Fruit fly (Drosophila melanogaster): ENCODE measurements around the gene Irk3.
A peak's percentile ranks its signal among the peaks of the same experiment; 100 is the strongest.

Irk3 gene

DNA sequence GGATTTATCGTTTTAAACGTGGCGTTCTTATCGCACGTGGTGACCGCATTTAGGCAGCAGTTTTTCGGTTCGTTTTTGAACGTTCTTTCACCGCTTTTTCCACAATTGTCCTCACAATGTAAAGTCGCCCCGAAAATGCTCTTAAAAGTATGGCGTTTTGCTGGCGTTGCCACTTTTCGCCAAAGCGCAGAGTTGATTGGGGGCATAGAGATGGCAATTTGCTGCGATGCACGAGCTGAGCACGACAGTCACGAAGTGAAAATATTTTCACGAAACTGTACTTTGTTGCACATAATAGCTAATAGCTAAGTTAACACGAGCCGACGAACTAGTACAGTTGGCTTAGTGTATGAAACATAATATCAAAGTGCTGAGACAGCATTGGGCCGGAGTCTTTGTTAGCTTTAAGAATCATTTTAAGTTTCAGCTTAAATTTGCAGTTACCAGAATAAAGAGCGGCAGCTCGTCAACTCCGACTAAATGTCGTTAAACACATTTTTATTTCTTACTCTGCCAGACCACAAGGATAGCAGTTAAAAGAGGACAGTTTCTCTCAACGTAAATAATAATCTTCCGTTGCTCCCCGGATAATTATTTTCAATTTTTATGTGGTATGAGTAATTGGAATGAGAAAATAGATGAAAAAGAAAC lies 24.8 kb downstream of the Irk3 start, which contains the start of gene msl-1 (continued):
- TF ChIP-seq CG8290 (GFP tag; optimal IDR thresholded peaks at IDR 0.05) = no peak
- TF ChIP-seq CG8290 (tag; optimal IDR thresholded peaks at IDR 0.05) = peak in 1 of 2 experiments; percentile 49
- TF ChIP-seq toy (GFP tag; IDR thresholded peaks at IDR 0.05) = no peak
- TF ChIP-seq CG9215 (GFP tag; IDR thresholded peaks at IDR 0.05) = peak; percentile 25; the same call in 1 of the 2 replicates
- TF ChIP-seq CG8089 (GFP tag; optimal IDR thresholded peaks at IDR 0.05) = no peak
- peak; percentile 20 for TF ChIP-seq gro (GFP tag; optimal IDR thresholded peaks at IDR 0.05)
- TF ChIP-seq CG7357 (GFP tag; IDR thresholded peaks at IDR 0.05) = no peak
- TF ChIP-seq CG9932 (GFP tag; IDR thresholded peaks at IDR 0.05) = peak; percentile 91
- peak; percentile 67 for TF ChIP-seq Sin3A (optimal IDR thresholded peaks at IDR 0.05)
- TF ChIP-seq dm (GFP tag; optimal IDR thresholded peaks at IDR 0.05) = peak; percentile 55
- TF ChIP-seq CG7271 (tag; optimal IDR thresholded peaks at IDR 0.05) = no peak
- TF ChIP-seq her (GFP tag; optimal IDR thresholded peaks at IDR 0.05) = no peak
- TF ChIP-seq vvl (GFP tag; IDR thresholded peaks at IDR 0.05) = peak; percentile 48; the same call in 1 of the 2 replicates
- TF ChIP-seq PHDP (tag; optimal IDR thresholded peaks at IDR 0.05) = no peak
- no peak for TF ChIP-seq dmrt99B (tag; optimal IDR thresholded peaks at IDR 0.05)
- TF ChIP-seq CG8924 (tag; optimal IDR thresholded peaks at IDR 0.05) = no peak
- peak; percentile 31 for TF ChIP-seq CG30403 (GFP tag; optimal IDR thresholded peaks at IDR 0.05)
- TF ChIP-seq CG14860 (GFP tag; IDR thresholded peaks at IDR 0.05; ENCODE audit: partially characterized antibody) = peak; percentile 95
- peak; percentile 79 for TF ChIP-seq slbo (GFP tag; IDR thresholded peaks at IDR 0.05)
- TF ChIP-seq CG7928 (GFP tag; optimal IDR thresholded peaks at IDR 0.05) = no peak
- TF ChIP-seq CG1529 (GFP tag; optimal IDR thresholded peaks at IDR 0.05) = no peak
- no peak for TF ChIP-seq grn (GFP tag; optimal IDR thresholded peaks at IDR 0.05)
- TF ChIP-seq CG3407 (GFP tag; optimal IDR thresholded peaks at IDR 0.05) = no peak
- peak; percentile 12 for TF ChIP-seq Atf-2 (GFP tag; optimal IDR thresholded peaks at IDR 0.05)
- TF ChIP-seq CG6791 (GFP tag; IDR thresholded peaks at IDR 0.05; ENCODE audit: partially characterized antibody) = peak; percentile 98
- peak; percentile 40 for TF ChIP-seq NfI (GFP tag; optimal IDR thresholded peaks at IDR 0.05)
- TF ChIP-seq CG2116 (GFP tag; optimal IDR thresholded peaks at IDR 0.05) = peak; percentile 99
- no peak for TF ChIP-seq CG4328 (GFP tag; optimal IDR thresholded peaks at IDR 0.05)
- peak; percentile 55 for TF ChIP-seq lilli (GFP tag; optimal IDR thresholded peaks at IDR 0.05)
- TF ChIP-seq CG18599 (GFP tag; optimal IDR thresholded peaks at IDR 0.05) = no peak
- no peak for TF ChIP-seq gem (tag; optimal IDR thresholded peaks at IDR 0.05)
- TF ChIP-seq Antp (GFP tag; optimal IDR thresholded peaks at IDR 0.05) = peak; percentile 47
- no peak for TF ChIP-seq CG9437 (GFP tag; optimal IDR thresholded peaks at IDR 0.05)
- TF ChIP-seq CG5245 (GFP tag; optimal IDR thresholded peaks at IDR 0.05) = no peak
- no peak for TF ChIP-seq CG31365 (tag; optimal IDR thresholded peaks at IDR 0.05)
- TF ChIP-seq CG14965 (GFP tag; optimal IDR thresholded peaks at IDR 0.05; ENCODE audit: borderline replicate concordance) = no peak
- no peak for TF ChIP-seq CG17568 (GFP tag; optimal IDR thresholded peaks at IDR 0.05)
- TF ChIP-seq CG14441 (GFP tag; IDR thresholded peaks at IDR 0.05) = no peak
- no peak for TF ChIP-seq CG18619 (GFP tag; optimal IDR thresholded peaks at IDR 0.05)
- TF ChIP-seq hbn (GFP tag; IDR thresholded peaks at IDR 0.05; ENCODE audit: partially characterized antibody) = peak; percentile 94
- TF ChIP-seq bcd (GFP tag; optimal IDR thresholded peaks at IDR 0.05) = no peak
- TF ChIP-seq Atf3 (GFP tag; optimal IDR thresholded peaks at IDR 0.05) = peak; percentile 13
- TF ChIP-seq Oli (tag; optimal IDR thresholded peaks at IDR 0.05) = no peak
- no peak for TF ChIP-seq Mad (GFP tag; optimal IDR thresholded peaks at IDR 0.05)
- peak; percentile 10 for TF ChIP-seq CrebB (tag; optimal IDR thresholded peaks at IDR 0.05)
- no peak for TF ChIP-seq bsh (GFP tag; optimal IDR thresholded peaks at IDR 0.05)
- peak; percentile 96 for TF ChIP-seq Opbp (GFP tag; IDR thresholded peaks at IDR 0.05; ENCODE audit: partially characterized antibody)
- peak; percentile 95; the same call in 2 of the 4 replicates for TF ChIP-seq chinmo (GFP tag; IDR thresholded peaks at IDR 0.05; ENCODE audit: partially characterized antibody)
- TF ChIP-seq btn (GFP tag; optimal IDR thresholded peaks at IDR 0.05) = no peak
- TF ChIP-seq CG6854 (GFP tag; optimal IDR thresholded peaks at IDR 0.05) = no peak

All from whole organism, embryonic.